Fruit fly (Drosophila melanogaster) whole organism, prepupa: ENCODE measurements around the gene LanA.

ENCODE experiments used
- CG10631 ChIP-seq: fragments of 200-800 bp; sonication (Bioruptor generic); optimal IDR thresholded peaks from 2 replicates; lab custom pipeline; 2016; ENCODE audit warnings: missing biosample characterization, missing genetic modification characterization
- CG10669 ChIP-seq: fragments of 200-800 bp; sonication (Bioruptor generic); optimal IDR thresholded peaks from 3 replicates; lab custom pipeline; 2018; ENCODE audit warnings: missing biosample characterization, mild to moderate bottlenecking, missing genetic modification characterization, moderate library complexity
- CG11294 ChIP-seq: fragments of 200-800 bp; sonication (Bioruptor generic); IDR thresholded peaks from 2 replicates; pipeline ENCODE4 v1.3.6; 2022; ENCODE audit warnings: missing biosample characterization, missing genetic modification characterization
- CG11762 ChIP-seq: fragments of 200-800 bp; sonication (Bioruptor generic); optimal IDR thresholded peaks from 3 replicates; lab custom pipeline; 2016; ENCODE audit warnings: missing biosample characterization, missing genetic modification characterization; ENCODE audit not compliant: insufficient read depth
- CG11902 ChIP-seq: fragments of 200-800 bp; sonication (Bioruptor generic); optimal IDR thresholded peaks from 3 replicates; lab custom pipeline; 2016; ENCODE audit warnings: missing biosample characterization, missing genetic modification characterization
- CG15336 ChIP-seq: fragments of 200-800 bp; sonication (Bioruptor generic); IDR thresholded peaks from 2 replicates; pipeline ENCODE4 v1.3.6; 2022; ENCODE audit warnings: missing biosample characterization, missing genetic modification characterization
- CG1621 ChIP-seq: fragments of 200-800 bp; sonication (Bioruptor generic); optimal IDR thresholded peaks from 3 replicates; lab custom pipeline; 2018; ENCODE audit warnings: missing biosample characterization, mild to moderate bottlenecking, missing genetic modification characterization
- CG16779 ChIP-seq: fragments of 200-800 bp; sonication (Bioruptor generic); optimal IDR thresholded peaks from 3 replicates; lab custom pipeline; 2017; ENCODE audit warnings: missing biosample characterization, mild to moderate bottlenecking, missing genetic modification characterization
- CG31627 ChIP-seq: fragments of 200-800 bp; sonication (Bioruptor generic); optimal IDR thresholded peaks from 3 replicates; lab custom pipeline; 2016; ENCODE audit warnings: missing biosample characterization, missing genetic modification characterization
- CG32006 ChIP-seq: fragments of 200-800 bp; sonication (Bioruptor generic); optimal IDR thresholded peaks from 3 replicates; lab custom pipeline; 2017; ENCODE audit warnings: missing biosample characterization, mild to moderate bottlenecking, missing genetic modification characterization
- CG34406 ChIP-seq: fragments of 200-800 bp; sonication (Bioruptor generic); optimal IDR thresholded peaks from 3 replicates; lab custom pipeline; 2016; ENCODE audit warnings: missing biosample characterization, missing genetic modification characterization
- CG3919 ChIP-seq: fragments of 200-800 bp; sonication (Bioruptor generic); optimal IDR thresholded peaks from 3 replicates; lab custom pipeline; 2016; ENCODE audit warnings: missing biosample characterization, missing genetic modification characterization
- CG4318 ChIP-seq: fragments of 200-800 bp; sonication (Bioruptor generic); optimal IDR thresholded peaks from 3 replicates; lab custom pipeline; 2017; ENCODE audit warnings: missing biosample characterization, mild to moderate bottlenecking, missing genetic modification characterization
- CG6163 ChIP-seq: fragments of 200-800 bp; sonication (Bioruptor generic); IDR thresholded peaks from 3 replicates; pipeline ENCODE4 v1.3.6; 2022; ENCODE audit warnings: missing biosample characterization, missing genetic modification characterization
- CG6276 ChIP-seq: fragments of 200-800 bp; sonication (Bioruptor generic); optimal IDR thresholded peaks from 2 replicates; lab custom pipeline; 2017; ENCODE audit warnings: missing biosample characterization, mild to moderate bottlenecking, missing genetic modification characterization
- CG6792 ChIP-seq: fragments of 200-800 bp; sonication (Bioruptor generic); optimal IDR thresholded peaks from 3 replicates; lab custom pipeline; 2016; ENCODE audit warnings: missing biosample characterization, missing genetic modification characterization
- CG6808 ChIP-seq: fragments of 200-800 bp; sonication (Bioruptor generic); optimal IDR thresholded peaks from 3 replicates; lab custom pipeline; 2017; ENCODE audit warnings: missing biosample characterization, missing genetic modification characterization, mild to moderate bottlenecking, moderate library complexity, missing genetic modification reagents
- CG6854 ChIP-seq: fragments of 200-800 bp; sonication (Bioruptor generic); optimal IDR thresholded peaks from 2 replicates; lab custom pipeline; 2017; ENCODE audit warnings: missing biosample characterization, mild to moderate bottlenecking, missing genetic modification characterization
- CG7368 ChIP-seq: fragments of 200-800 bp; sonication (Bioruptor generic); optimal IDR thresholded peaks from 3 replicates; lab custom pipeline; 2016; ENCODE audit warnings: missing biosample characterization, missing genetic modification characterization
- CG8119 ChIP-seq: fragments of 200-800 bp; sonication (Bioruptor generic); IDR thresholded peaks from 3 replicates; pipeline ENCODE4 v1.3.6; 2022; ENCODE audit warnings: missing biosample characterization, missing genetic modification characterization
- CG8632 ChIP-seq: fragments of 200-800 bp; sonication (Bioruptor generic); optimal IDR thresholded peaks from 3 replicates; lab custom pipeline; 2016; ENCODE audit warnings: missing biosample characterization, missing genetic modification characterization
- CG9139 ChIP-seq: fragments of 200-800 bp; sonication (Bioruptor generic); optimal IDR thresholded peaks from 3 replicates; lab custom pipeline; 2017; ENCODE audit warnings: missing biosample characterization, mild to moderate bottlenecking, missing genetic modification characterization
- Eip75B ChIP-seq: fragments of 200-800 bp; sonication (Bioruptor generic); optimal IDR thresholded peaks from 3 replicates; lab custom pipeline; 2016; ENCODE audit warnings: missing biosample characterization, missing genetic modification characterization
- Eip78C ChIP-seq: fragments of 200-800 bp; sonication (Bioruptor generic); peaks from one replicate; lab custom pipeline; 2016; ENCODE audit warnings: missing biosample characterization, missing genetic modification characterization
- Eip93F ChIP-seq: fragments of 200-800 bp; sonication (Bioruptor generic); optimal IDR thresholded peaks from 2 replicates; lab custom pipeline; 2016; ENCODE audit warnings: missing biosample characterization, mild to moderate bottlenecking, missing genetic modification characterization
- Ets21C ChIP-seq: fragments of 200-800 bp; sonication (Bioruptor generic); optimal IDR thresholded peaks from 3 replicates; lab custom pipeline; 2016; ENCODE audit warnings: missing biosample characterization, missing genetic modification characterization
- Ets96B ChIP-seq: fragments of 200-800 bp; optimal IDR thresholded peaks from 2 replicates; lab custom pipeline; 2019; ENCODE audit warnings: missing biosample characterization, mild to moderate bottlenecking, missing genetic modification characterization, moderate library complexity
- Gug ChIP-seq: fragments of 200-800 bp; sonication (Bioruptor generic); IDR thresholded peaks from 2 replicates; pipeline ENCODE4 v1.3.6; 2022; ENCODE audit warnings: missing biosample characterization, missing genetic modification characterization
- Hr38 ChIP-seq: sonication (Bioruptor generic); optimal IDR thresholded peaks from 2 replicates; lab custom pipeline; 2016; ENCODE audit warnings: missing biosample characterization, missing genetic modification characterization
- Hr4 ChIP-seq: fragments of 200-800 bp; sonication (Bioruptor generic); optimal IDR thresholded peaks from 3 replicates; lab custom pipeline; 2016; ENCODE audit warnings: missing biosample characterization, missing genetic modification characterization
- Lpt ChIP-seq: fragments of 200-800 bp; sonication (Bioruptor generic); optimal IDR thresholded peaks from 3 replicates; lab custom pipeline; 2016; ENCODE audit warnings: missing biosample characterization, missing genetic modification characterization
- OdsH ChIP-seq: fragments of 200-800 bp; sonication (Bioruptor generic); optimal IDR thresholded peaks from 3 replicates; lab custom pipeline; 2016; ENCODE audit warnings: missing biosample characterization, missing genetic modification characterization
- Smox ChIP-seq: fragments of 200-800 bp; sonication (Bioruptor generic); optimal IDR thresholded peaks from 3 replicates; lab custom pipeline; 2016; ENCODE audit warnings: missing biosample characterization, missing genetic modification characterization
- Sox102F ChIP-seq: fragments of 200-800 bp; sonication (Bioruptor generic); optimal IDR thresholded peaks from 2 replicates; lab custom pipeline; 2016; ENCODE audit warnings: missing biosample characterization, mild to moderate bottlenecking, missing genetic modification characterization
- Sox15 ChIP-seq: fragments of 200-800 bp; sonication (Bioruptor generic); optimal IDR thresholded peaks from 3 replicates; lab custom pipeline; 2016; ENCODE audit warnings: missing biosample characterization, missing genetic modification characterization
- achi ChIP-seq: fragments of 200-800 bp; sonication (Bioruptor generic); optimal IDR thresholded peaks from 3 replicates; lab custom pipeline; 2016; ENCODE audit warnings: missing biosample characterization, missing genetic modification characterization
- acj6 ChIP-seq: fragments of 200-800 bp; sonication (Bioruptor generic); optimal IDR thresholded peaks from 3 replicates; lab custom pipeline; 2016; ENCODE audit warnings: missing biosample characterization, missing genetic modification characterization
- cyc ChIP-seq: fragments of 200-800 bp; sonication (Bioruptor generic); optimal IDR thresholded peaks from 3 replicates; lab custom pipeline; 2016; ENCODE audit warnings: missing biosample characterization, missing genetic modification characterization
- dac ChIP-seq: fragments of 200-800 bp; sonication (Bioruptor generic); optimal IDR thresholded peaks from 2 replicates; lab custom pipeline; 2017; ENCODE audit warnings: missing biosample characterization, mild to moderate bottlenecking, missing genetic modification characterization
- dsx ChIP-seq: fragments of 200-800 bp; optimal IDR thresholded peaks from 3 replicates; lab custom pipeline; 2019; ENCODE audit warnings: missing biosample characterization, mild to moderate bottlenecking, missing genetic modification characterization, moderate library complexity; ENCODE audit not compliant: poor library complexity, severe bottlenecking
- esn ChIP-seq: fragments of 200-800 bp; sonication (Bioruptor generic); optimal IDR thresholded peaks from 2 replicates; lab custom pipeline; 2016; ENCODE audit warnings: missing biosample characterization, mild to moderate bottlenecking, missing genetic modification characterization, moderate library complexity
- fd59A ChIP-seq: fragments of 200-800 bp; sonication (Bioruptor generic); optimal IDR thresholded peaks from 2 replicates; lab custom pipeline; 2017; ENCODE audit warnings: missing biosample characterization, mild to moderate bottlenecking, missing genetic modification characterization, missing genetic modification reagents
- fd85E ChIP-seq: fragments of 200-800 bp; sonication (Bioruptor generic); optimal IDR thresholded peaks from 3 replicates; lab custom pipeline; 2016; ENCODE audit warnings: missing biosample characterization, missing genetic modification characterization
- fkh ChIP-seq: fragments of 200-800 bp; sonication (Bioruptor generic); optimal IDR thresholded peaks from 3 replicates; lab custom pipeline; 2017; ENCODE audit warnings: missing biosample characterization, mild to moderate bottlenecking, missing genetic modification characterization, moderate library complexity
- lz ChIP-seq: fragments of 200-800 bp; sonication (Bioruptor generic); optimal IDR thresholded peaks from 3 replicates; lab custom pipeline; 2016; ENCODE audit warnings: missing biosample characterization, missing genetic modification characterization
- net ChIP-seq: fragments of 200-800 bp; sonication (Bioruptor generic); optimal IDR thresholded peaks from 3 replicates; lab custom pipeline; 2016; ENCODE audit warnings: missing biosample characterization, missing genetic modification characterization
- salr ChIP-seq, 2 experiments: fragments of 200-800 bp; sonication (Bioruptor generic); optimal IDR thresholded peaks; 3 replicates each; lab custom pipeline; 2016 to 2018; ENCODE audit warnings: missing biosample characterization in 2 of 2, missing genetic modification characterization in 2 of 2, mild to moderate bottlenecking in 1 of 2
- spab ChIP-seq: fragments of 200-800 bp; sonication (Bioruptor generic); optimal IDR thresholded peaks from 2 replicates; lab custom pipeline; 2017; ENCODE audit warnings: missing biosample characterization, mild to moderate bottlenecking, missing genetic modification characterization, missing genetic modification reagents
- ss ChIP-seq, 2 experiments: fragments of 200-800 bp; sonication (Bioruptor generic); optimal IDR thresholded peaks; 2 replicates in 1 of 2; 3 replicates in 1 of 2; lab custom pipeline; 2017 to 2018; ENCODE audit warnings: mild to moderate bottlenecking in 2 of 2, missing biosample characterization in 2 of 2, missing genetic modification characterization in 2 of 2, moderate library complexity in 1 of 2
- svp ChIP-seq: fragments of 200-800 bp; sonication (Bioruptor generic); peaks from one replicate; lab custom pipeline; 2016; ENCODE audit warnings: missing biosample characterization, missing genetic modification characterization
- topi ChIP-seq: fragments of 200-800 bp; sonication (Bioruptor generic); optimal IDR thresholded peaks from 3 replicates; lab custom pipeline; 2016; ENCODE audit warnings: missing biosample characterization, missing genetic modification characterization
- vri ChIP-seq: fragments of 200-800 bp; sonication (Bioruptor generic); optimal IDR thresholded peaks from 3 replicates; lab custom pipeline; 2016; ENCODE audit warnings: missing biosample characterization, mild to moderate bottlenecking, missing genetic modification characterization

Gene LanA

dm6 chr3L:6220187-6220586, 2.4 kb upstream of the LanA start, which contains the start of gene CG33946:
CG33946 (plus strand) TSS chr3L:6220578.
- TF ChIP-seq Eip78C (GFP tag; lab: Kevin White, UChicago) (peak; percentile 59), CG16779 (no peak), CG6163 (GFP tag; lab: Robert Waterston, UW) (peak; percentile 82), fd59A (GFP tag; lab: Kevin White, UChicago) (no peak), Sox15 (GFP tag; lab: Kevin White, UChicago) (peak; percentile 57), ss (GFP tag; optimal IDR thresholded peaks at IDR 0.05; lab: Kevin White, UChicago) (no peak), CG10631 (GFP tag; lab: Kevin White, UChicago) (peak; percentile 49), CG6854 (GFP tag; lab: Kevin White, UChicago) (no peak), achi (GFP tag; lab: Kevin White, UChicago) (peak; percentile 53), spab (no peak), Ets21C (GFP tag; lab: Kevin White, UChicago) (peak; percentile 72), Gug (GFP tag; lab: Robert Waterston, UW) (peak; percentile 59), CG11762 (GFP tag; lab: Kevin White, UChicago) (peak; percentile 57), fd85E (GFP tag; lab: Kevin White, UChicago) (no peak), Sox102F (GFP tag; lab: Kevin White, UChicago) (peak; percentile 53), CG8119 (GFP tag; lab: Robert Waterston, UW) (peak; percentile 51; the same call in 1 of the 3 replicates), Eip75B (GFP tag; lab: Kevin White, UChicago) (peak; percentile 39), CG3919 (GFP tag; lab: Kevin White, UChicago) (peak; percentile 76), Hr38 (GFP tag; lab: Kevin White, UChicago) (no peak), CG6808 (no peak), Ets96B (tag; lab: Kevin White, UChicago) (peak; percentile 10), CG32006 (GFP tag; lab: Kevin White, UChicago) (peak; percentile 74), Hr4 (GFP tag; lab: Kevin White, UChicago) (peak; percentile 60), acj6 (peak; percentile 58), salr (GFP tag; optimal IDR thresholded peaks at IDR 0.05; lab: Kevin White, UChicago) (peak in 1 of 2 experiments; percentile 48), CG9139 (GFP tag; lab: Kevin White, UChicago) (no peak), fkh (GFP tag; lab: Kevin White, UChicago) (no peak), CG31627 (peak; percentile 86), CG1621 (no peak), net (peak; percentile 42), CG10669 (GFP tag; lab: Kevin White, UChicago) (peak; percentile 1), CG15336 (GFP tag; lab: Robert Waterston, UW) (peak; percentile 76), dsx (GFP tag; lab: Kevin White, UChicago) (no peak), topi (GFP tag; lab: Kevin White, UChicago) (peak; percentile 75), svp (GFP tag; lab: Kevin White, UChicago) (peak; percentile 87), esn (GFP tag; lab: Kevin White, UChicago) (peak; percentile 74), CG11294 (peak; percentile 71), CG8632 (GFP tag; lab: Kevin White, UChicago) (peak; percentile 37), Eip93F (GFP tag; lab: Kevin White, UChicago) (no peak), CG11902 (GFP tag; lab: Kevin White, UChicago) (peak; percentile 61), CG34406 (GFP tag; lab: Kevin White, UChicago) (peak; percentile 38), CG6276 (GFP tag; lab: Kevin White, UChicago) (peak; percentile 40), cyc (GFP tag; lab: Kevin White, UChicago) (peak; percentile 82), Lpt (peak; percentile 41), CG4318 (GFP tag; lab: Kevin White, UChicago) (peak; percentile 40), CG6792 (GFP tag; lab: Kevin White, UChicago) (peak; percentile 39), OdsH (GFP tag; lab: Kevin White, UChicago) (peak; percentile 57), lz (GFP tag; lab: Kevin White, UChicago) (peak; percentile 58), Smox (GFP tag; lab: Kevin White, UChicago) (peak; percentile 74), CG7368 (GFP tag; lab: Kevin White, UChicago) (peak; percentile 39), vri (peak; percentile 35), dac (GFP tag; lab: Kevin White, UChicago) (no peak)
